Fruit fly (Drosophila melanogaster) whole organism, pupa: ENCODE data around the gene CG16974.

ENCODE experiments used
- CG10348 ChIP-seq: fragments of 200-800 bp; sonication (Bioruptor generic); IDR thresholded peaks from 2 replicates; pipeline ENCODE4 v1.3.6; 2022; ENCODE audit warnings: missing biosample characterization, missing genetic modification characterization
- CG12605 ChIP-seq: fragments of 200-800 bp; sonication (Bioruptor generic); IDR thresholded peaks from 2 replicates; pipeline ENCODE4 v1.3.6; 2022; ENCODE audit warnings: missing biosample characterization, missing genetic modification characterization
- CG13204 ChIP-seq: fragments of 200-800 bp; sonication (Bioruptor generic); optimal IDR thresholded peaks from 2 replicates; lab custom pipeline; 2018; ENCODE audit warnings: missing biosample characterization, mild to moderate bottlenecking, missing genetic modification characterization, moderate library complexity
- CG14655 ChIP-seq: fragments of 200-800 bp; sonication (Bioruptor generic); optimal IDR thresholded peaks from 3 replicates; lab custom pipeline; 2017; ENCODE audit warnings: mild to moderate bottlenecking, missing biosample characterization, missing genetic modification reagents, missing genetic modification characterization
- CG15710 ChIP-seq: fragments of 200-800 bp; sonication (Bioruptor generic); optimal IDR thresholded peaks from 2 replicates; lab custom pipeline; 2018; ENCODE audit warnings: missing biosample characterization, mild to moderate bottlenecking, missing genetic modification characterization, moderate library complexity
- CG17806 ChIP-seq: fragments of 200-800 bp; sonication (Bioruptor generic); optimal IDR thresholded peaks from 2 replicates; lab custom pipeline; 2018; ENCODE audit warnings: missing biosample characterization, mild to moderate bottlenecking, missing genetic modification characterization, moderate library complexity
- CG32121 ChIP-seq: fragments of 200-800 bp; sonication (Bioruptor generic); IDR thresholded peaks from 2 replicates; pipeline ENCODE4 v1.3.6; 2022; ENCODE audit warnings: missing biosample characterization, missing genetic modification characterization
- CG34367 ChIP-seq: fragments of 200-800 bp; sonication (Bioruptor generic); optimal IDR thresholded peaks from 2 replicates; lab custom pipeline; 2018; ENCODE audit warnings: missing biosample characterization, mild to moderate bottlenecking, missing genetic modification characterization
- CG4496 ChIP-seq: fragments of 200-800 bp; sonication (Bioruptor generic); IDR thresholded peaks from 3 replicates; pipeline ENCODE4 v1.3.6; 2022; ENCODE audit warnings: missing biosample characterization, missing genetic modification characterization
- CG8159 ChIP-seq: fragments of 200-800 bp; sonication (Bioruptor generic); optimal IDR thresholded peaks from 3 replicates; lab custom pipeline; 2018; ENCODE audit warnings: missing biosample characterization, mild to moderate bottlenecking, missing genetic modification characterization, moderate library complexity
- CG8301 ChIP-seq: fragments of 200-800 bp; sonication (Bioruptor generic); optimal IDR thresholded peaks from 2 replicates; lab custom pipeline; 2018; ENCODE audit warnings: missing biosample characterization, mild to moderate bottlenecking, missing genetic modification characterization
- CG9948 ChIP-seq: fragments of 200-800 bp; sonication (Bioruptor generic); optimal IDR thresholded peaks from 2 replicates; lab custom pipeline; 2018; ENCODE audit warnings: missing biosample characterization, mild to moderate bottlenecking, missing genetic modification characterization, moderate library complexity
- D1 ChIP-seq: fragments of 200-800 bp; sonication (Bioruptor generic); optimal IDR thresholded peaks from 2 replicates; lab custom pipeline; 2018; ENCODE audit warnings: missing biosample characterization, mild to moderate bottlenecking, missing genetic modification characterization, moderate library complexity
- EcR ChIP-seq: fragments of 200-800 bp; sonication (Bioruptor generic); optimal IDR thresholded peaks from 3 replicates; lab custom pipeline; 2019; ENCODE audit warnings: missing biosample characterization, missing genetic modification characterization, mild to moderate bottlenecking, moderate library complexity, missing genetic modification reagents
- Ets98B ChIP-seq: fragments of 200-800 bp; sonication (Bioruptor generic); IDR thresholded peaks from 2 replicates; pipeline ENCODE4 v1.3.6; 2022; ENCODE audit warnings: missing biosample characterization, missing genetic modification characterization
- Pif1A ChIP-seq: fragments of 200-800 bp; sonication (Bioruptor generic); optimal IDR thresholded peaks from 3 replicates; lab custom pipeline; 2016; ENCODE audit warnings: missing biosample characterization, missing genetic modification characterization
- Pif1B ChIP-seq: fragments of 200-800 bp; sonication (Bioruptor generic); optimal IDR thresholded peaks from 3 replicates; lab custom pipeline; 2016; ENCODE audit warnings: missing biosample characterization, missing genetic modification characterization
- Snoo ChIP-seq: fragments of 200-800 bp; sonication (Bioruptor generic); optimal IDR thresholded peaks from 3 replicates; lab custom pipeline; 2017; ENCODE audit warnings: missing biosample characterization, mild to moderate bottlenecking, missing genetic modification characterization, inconsistent platforms
- fd96Ca ChIP-seq: fragments of 200-800 bp; sonication (Bioruptor generic); IDR thresholded peaks from 3 replicates; pipeline ENCODE4 v1.3.6; 2022; ENCODE audit warnings: missing biosample characterization, missing genetic modification characterization
- gl ChIP-seq: fragments of 200-800 bp; sonication (Bioruptor generic); optimal IDR thresholded peaks from 2 replicates; lab custom pipeline; 2018; ENCODE audit warnings: missing biosample characterization, mild to moderate bottlenecking, missing genetic modification characterization
- rn ChIP-seq: fragments of 200-800 bp; sonication (Bioruptor generic); IDR thresholded peaks from 2 replicates; pipeline ENCODE4 v1.3.6; 2022; ENCODE audit warnings: missing biosample characterization, missing genetic modification characterization

CG16974 gene

DNA sequence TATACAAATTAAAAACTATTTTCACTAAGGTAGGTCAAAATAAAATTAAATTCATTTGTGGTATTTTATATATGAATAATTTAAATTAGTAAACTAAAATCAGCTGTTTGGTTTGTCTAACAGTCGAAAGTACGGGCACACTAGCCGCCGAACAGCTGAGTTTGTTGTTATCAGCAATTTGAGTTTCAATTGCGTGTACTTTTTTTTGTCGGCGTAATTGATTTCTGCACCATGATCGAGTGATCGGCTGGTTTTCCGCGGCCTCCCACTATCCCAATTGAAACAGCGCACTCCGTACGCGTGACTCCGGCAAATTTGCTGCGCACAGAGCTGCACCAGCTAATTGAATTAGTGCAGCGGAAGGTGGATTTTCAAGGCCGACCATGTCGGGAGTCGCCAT is 12.7 kb downstream of the CG16974 start, which contains the start of gene Alg7:
Gene Alg7, plus strand, starts transcription at position 153 of the 400 bp plus-strand sequence.
- TF ChIP-seq CG15710 (tag; lab: Kevin White, UChicago) (no peak), D1 (no peak)

dm6 chr2L:13176701-13177249 is 15.0 kb downstream of the CG16974 start, which contains the start of the genes Sfmbt and CG5439:
Gene Sfmbt (minus strand): TSS chr2L:13176785.
Gene CG5439 (plus strand): TSS chr2L:13177150.
- TF ChIP-seq fd96Ca (GFP tag; lab: Robert Waterston, UW) (peak; percentile 66; the same call in 2 of the 3 replicates), CG12605 (GFP tag; lab: Robert Waterston, UW) (no peak), Ets98B (GFP tag; lab: Robert Waterston, UW) (no peak), CG34367 (peak; percentile 8), CG8159 (tag; lab: Kevin White, UChicago) (peak; percentile 62), EcR (GFP tag; lab: Kevin White, UChicago) (no peak), gl (tag; lab: Kevin White, UChicago) (no peak), CG9948 (tag; lab: Kevin White, UChicago) (peak; percentile 51), CG8301 (tag; lab: Kevin White, UChicago) (no peak), CG17806 (tag; lab: Kevin White, UChicago) (peak; percentile 53), D1 (no peak), CG15710 (tag; lab: Kevin White, UChicago) (peak; percentile 68), CG32121 (GFP tag; lab: Robert Waterston, UW) (0 out of 2 replicates have a peak, but pooled peaks have one; percentile 23), Pif1B (no peak), Pif1A (GFP tag; lab: Kevin White, UChicago) (no peak), CG13204 (no peak), CG10348 (GFP tag; lab: Robert Waterston, UW) (no peak), rn (GFP tag; lab: Robert Waterston, UW) (peak; percentile 39), Snoo (tag; lab: Kevin White, UChicago) (peak; percentile 71), CG4496 (peak; percentile 43; the same call in 1 of the 3 replicates), CG14655 (GFP tag; lab: Kevin White, UChicago) (no peak)

DNA sequence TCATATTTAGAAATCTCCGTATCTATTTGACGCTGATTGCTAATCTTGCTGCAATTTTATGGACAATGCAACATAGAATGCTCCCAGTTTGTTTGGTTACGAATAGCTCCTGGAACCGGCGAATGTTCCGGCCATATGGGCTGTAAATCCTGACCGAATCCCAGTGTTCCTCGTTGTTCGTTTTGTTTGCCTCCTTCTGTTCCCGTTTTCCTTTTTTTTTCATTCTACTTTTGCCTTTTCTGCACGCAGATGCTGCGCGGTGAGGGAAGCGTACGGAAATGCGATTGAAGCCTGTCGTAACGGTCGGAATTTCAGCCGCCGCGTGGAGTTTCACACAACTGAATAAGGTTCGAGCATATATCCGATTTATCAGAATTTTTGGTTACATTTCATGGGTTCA is 15.7 kb downstream of the CG16974 start, which contains the start of gene CG43925:
Gene CG43925, plus strand, starts transcription at position 301 of the 400 bp plus-strand sequence.
- TF ChIP-seq rn (GFP tag; lab: Robert Waterston, UW) (no peak), CG15710 (tag; lab: Kevin White, UChicago) (no peak), CG8159 (tag; lab: Kevin White, UChicago) (no peak), CG13204 (no peak), Snoo (tag; lab: Kevin White, UChicago) (no peak), CG17806 (tag; lab: Kevin White, UChicago) (no peak), CG14655 (GFP tag; lab: Kevin White, UChicago) (no peak), Ets98B (GFP tag; lab: Robert Waterston, UW) (no peak)

DNA sequence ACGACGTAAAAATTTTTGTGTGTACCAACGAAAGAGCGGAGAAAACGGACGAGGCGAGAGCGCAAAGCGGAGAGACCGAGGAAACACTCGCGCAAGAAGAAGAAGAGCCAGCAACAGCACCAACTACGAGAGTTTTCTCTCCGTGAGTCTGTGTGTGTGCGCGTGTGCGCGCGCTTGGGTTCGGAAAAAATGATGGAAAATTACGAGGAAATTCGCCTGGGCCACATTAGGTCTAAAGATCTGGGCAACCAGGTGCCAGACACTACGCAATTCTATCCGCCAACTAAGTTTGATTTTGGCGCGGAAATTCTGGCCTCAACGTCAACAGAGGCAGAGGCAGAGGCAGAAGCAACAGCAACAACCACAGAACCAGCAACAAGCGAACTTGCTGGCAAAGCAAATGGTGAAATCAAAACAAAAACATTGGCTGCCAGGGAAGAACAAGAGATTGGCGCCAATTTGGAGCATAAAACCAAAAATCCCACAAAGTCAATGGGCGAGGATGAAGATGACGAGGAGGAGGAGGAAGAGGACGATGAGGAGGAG is 25.9 kb downstream of the CG16974 start, which contains the start of gene DnaJ-H:
Gene DnaJ-H, minus strand, starts transcription at position 271 of the 546 bp plus-strand sequence.
- TF ChIP-seq CG12605 (GFP tag; lab: Robert Waterston, UW) (peak; percentile 17; the same call in 1 of the 2 replicates), CG10348 (GFP tag; lab: Robert Waterston, UW) (no peak)

dm6 chr2L:13164994-13165801 is 26.6 kb downstream of the CG16974 start, which contains the start of gene Sirt1:
Gene Sirt1 (plus strand): TSS chr2L:13165564.
- TF ChIP-seq CG4496 (peak; percentile 63), Pif1B (no peak), fd96Ca (GFP tag; lab: Robert Waterston, UW) (0 out of 3 replicates have a peak, but pooled peaks have one; percentile 45), Pif1A (GFP tag; lab: Kevin White, UChicago) (peak; percentile 44), rn (GFP tag; lab: Robert Waterston, UW) (0 out of 2 replicates have a peak, but pooled peaks have one; percentile 32), CG8159 (tag; lab: Kevin White, UChicago) (peak; percentile 91), CG10348 (GFP tag; lab: Robert Waterston, UW) (no peak), EcR (GFP tag; lab: Kevin White, UChicago) (peak; percentile 29), CG9948 (tag; lab: Kevin White, UChicago) (peak; percentile 88), CG15710 (tag; lab: Kevin White, UChicago) (peak; percentile 87), CG8301 (tag; lab: Kevin White, UChicago) (peak; percentile 81), Ets98B (GFP tag; lab: Robert Waterston, UW) (peak; percentile 37; the same call in 1 of the 2 replicates), gl (tag; lab: Kevin White, UChicago) (peak; percentile 29), CG13204 (peak; percentile 23), CG17806 (tag; lab: Kevin White, UChicago) (peak; percentile 78), CG14655 (GFP tag; lab: Kevin White, UChicago) (no peak), D1 (no peak), Snoo (tag; lab: Kevin White, UChicago) (peak; percentile 82), CG32121 (GFP tag; lab: Robert Waterston, UW) (0 out of 2 replicates have a peak, but pooled peaks have one; percentile 13), CG12605 (GFP tag; lab: Robert Waterston, UW) (no peak), CG34367 (peak; percentile 80)
